Fruit fly (Drosophila melanogaster) whole organism, embryonic: Measurements from ENCODE around the gene CG43707.

Source experiments
- CG11695 ChIP-seq: fragments of 200-800 bp; sonication (Bioruptor generic); IDR thresholded peaks from 3 replicates; pipeline ENCODE4 v1.3.6; 2022; ENCODE audit warnings: missing biosample characterization, missing genetic modification characterization
- CG7745 ChIP-seq: fragments of 200-800 bp; sonication (Bioruptor generic); optimal IDR thresholded peaks from 2 replicates; lab custom pipeline; 2018; ENCODE audit warnings: missing biosample characterization, mild to moderate bottlenecking, missing genetic modification characterization, moderate library complexity
- Doc3 ChIP-seq: fragments of 200-800 bp; sonication (Bioruptor generic); IDR thresholded peaks from 3 replicates; pipeline ENCODE4 v1.3.6; 2022; ENCODE audit warnings: missing biosample characterization, missing genetic modification characterization; ENCODE audit not compliant: partially characterized antibody
- HLH3B ChIP-seq: fragments of 200-800 bp; sonication (Bioruptor generic); IDR thresholded peaks from 2 replicates; pipeline ENCODE4 v1.3.6; 2022; ENCODE audit warnings: missing biosample characterization, missing genetic modification characterization
- MBD-R2 ChIP-seq: fragments of 200-800 bp; sonication (Bioruptor generic); IDR thresholded peaks from 2 replicates; pipeline ENCODE4 v1.3.6; 2022; ENCODE audit warnings: missing biosample characterization, missing genetic modification characterization
- Rx ChIP-seq: fragments of 200-800 bp; sonication (Bioruptor generic); IDR thresholded peaks from 2 replicates; pipeline ENCODE4 v1.3.6; 2022; ENCODE audit warnings: missing biosample characterization, missing genetic modification characterization
- YL-1 ChIP-seq: fragments of 200-800 bp; sonication (Bioruptor generic); optimal IDR thresholded peaks from 3 replicates; lab custom pipeline; 2017; ENCODE audit warnings: missing biosample characterization, mild to moderate bottlenecking, missing genetic modification characterization
- h ChIP-seq: fragments of >200 bp; optimal IDR thresholded peaks from 2 replicates; lab custom pipeline; 2017
- lilli ChIP-seq: fragments of 200-800 bp; sonication (Bioruptor generic); optimal IDR thresholded peaks from 3 replicates; lab custom pipeline; 2016; ENCODE audit warnings: missing biosample characterization, missing genetic modification characterization
- mld ChIP-seq: fragments of 200-800 bp; sonication (Bioruptor generic); IDR thresholded peaks from 3 replicates; pipeline ENCODE4 v1.3.6; 2022; ENCODE audit warnings: missing biosample characterization, missing genetic modification characterization; ENCODE audit not compliant: partially characterized antibody
- slbo ChIP-seq: fragments of 200-800 bp; sonication (Bioruptor generic); IDR thresholded peaks from 2 replicates; pipeline ENCODE4 v1.3.6; 2022; ENCODE audit warnings: missing biosample characterization, missing genetic modification characterization
- stc ChIP-seq: fragments of 200-800 bp; sonication (Bioruptor generic); IDR thresholded peaks from 2 replicates; pipeline ENCODE4 v1.3.6; 2022; ENCODE audit warnings: missing biosample characterization, missing genetic modification characterization
- trh ChIP-seq: fragments of 200-800 bp; sonication (Bioruptor generic); optimal IDR thresholded peaks from 2 replicates; lab custom pipeline; 2016; ENCODE audit warnings: missing biosample characterization, missing genetic modification characterization

dm6 chr2L:3712949-3713416, 44.1 kb upstream of the CG43707 start, which contains the start of the genes CG31955 and CG2818:
- TF ChIP-seq Doc3 (GFP tag; lab: Robert Waterston, UW) = peak; percentile 68
- TF ChIP-seq lilli = peak; percentile 75
- TF ChIP-seq MBD-R2 (GFP tag; lab: Robert Waterston, UW) = peak; percentile 45; the same call in 1 of the 2 replicates
- no peak for TF ChIP-seq HLH3B (GFP tag; lab: Robert Waterston, UW)
- TF ChIP-seq YL-1 (GFP tag; lab: Kevin White, UChicago) = no peak
- TF ChIP-seq Rx (GFP tag; lab: Robert Waterston, UW) = no peak
- TF ChIP-seq stc = no peak
- no peak for TF ChIP-seq CG7745
- TF ChIP-seq trh (GFP tag; lab: Kevin White, UChicago) = no peak
- TF ChIP-seq CG11695 (GFP tag; lab: Robert Waterston, UW) = no peak
- TF ChIP-seq mld (GFP tag; lab: Robert Waterston, UW) = no peak
- TF ChIP-seq h (lab: Kevin White, UChicago) = no peak
- no peak for TF ChIP-seq slbo (GFP tag; lab: Robert Waterston, UW)
